Fruit fly (Drosophila melanogaster): Measurements from ENCODE around the gene Or65c.

DNA sequence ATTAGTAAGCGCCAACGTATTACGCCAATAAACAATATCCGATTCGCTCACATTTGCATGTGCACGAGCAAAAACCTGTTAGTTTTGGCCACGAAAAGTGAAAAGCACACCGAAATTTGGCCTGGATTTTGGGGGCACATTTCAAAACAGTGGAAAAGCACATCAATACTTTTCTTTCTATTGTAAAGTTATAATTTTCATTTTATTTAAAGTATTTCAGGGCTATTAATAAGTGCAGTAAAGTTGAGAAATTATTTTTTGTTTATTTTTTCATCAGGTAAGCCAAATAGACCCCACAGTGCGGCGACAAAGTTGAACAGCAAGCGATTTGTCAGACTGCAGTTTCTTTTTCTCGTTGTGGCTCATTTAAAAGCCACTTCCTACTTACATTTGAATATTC is 4.7 kb upstream of the Or65c start:
- no peak for TF ChIP-seq pan (optimal IDR thresholded peaks at IDR 0.05)
- TF ChIP-seq psq (optimal IDR thresholded peaks at IDR 0.05) = no peak

Measured in whole organism.